Worm (Caenorhabditis elegans): Measurements from ENCODE around the gene uso-1.

ce11 chrIV:13472011-13472410 is 17.4 kb upstream of the uso-1 start, which contains the start of the genes ttbk-8.1 and Y38H8A.4:
- TF ChIP-seq nhr-11 (tag; optimal IDR thresholded peaks at IDR 0.05) (no peak), dmd-4 (tag; optimal IDR thresholded peaks at IDR 0.05) (no peak), nhr-12 (tag; optimal IDR thresholded peaks at IDR 0.05) (no peak), ZK546.5 (tag; optimal IDR thresholded peaks at IDR 0.05) (no peak), ztf-4 (tag; optimal IDR thresholded peaks at IDR 0.05) (no peak)

All from whole organism, L2 larva.